Worm (Caenorhabditis elegans) whole organism, early embryonic: Measurements from ENCODE around the gene aakg-1.

Experiments used
- ama-1 ChIP-seq: fragments of 150-350 bp; optimal IDR thresholded peaks from 2 replicates; lab custom pipeline; 2014
- flt-1 ChIP-seq: fragments of 200-800 bp; sonication (Bioruptor generic); IDR thresholded peaks from 2 replicates; pipeline ENCODE4 v1.3.6; 2022; ENCODE audit warnings: missing genetic modification characterization, missing compliant biosample characterization

ce11 chrIII:12583466-12583865, 8.3 kb upstream of the aakg-1 start:
- TF ChIP-seq flt-1 (no peak), ama-1 (no peak)
